Worm (Caenorhabditis elegans): Measurements from ENCODE around the gene nhr-111.

Gene nhr-111

DNA sequence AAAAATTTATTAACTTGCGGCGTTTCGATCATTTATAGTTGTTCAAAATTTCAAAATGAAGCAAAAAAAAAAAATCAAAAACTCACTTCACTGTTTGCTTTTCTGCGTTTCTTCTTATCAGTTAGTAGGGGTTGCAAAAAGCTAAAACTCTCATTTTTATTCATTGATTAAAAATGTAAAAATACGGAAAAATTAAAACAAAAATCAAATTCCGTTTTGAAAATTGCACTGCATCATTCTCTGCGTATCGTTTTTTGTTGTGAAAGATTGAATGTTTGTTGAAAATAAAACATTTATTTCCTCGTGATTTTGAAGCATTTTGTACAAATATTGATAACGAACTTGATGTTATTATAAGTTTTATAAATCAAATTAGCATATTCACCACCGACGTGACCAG, 4.5 kb upstream of the nhr-111 start:
- TF ChIP-seq elt-1 (tag; optimal IDR thresholded peaks at IDR 0.05; ENCODE audit: borderline replicate concordance, insufficient read depth) (no peak), ztf-11 (tag; optimal IDR thresholded peaks at IDR 0.05) (no peak), ham-2 (GFP tag; optimal IDR thresholded peaks at IDR 0.05) (no peak), nhr-237 (tag; optimal IDR thresholded peaks at IDR 0.05) (no peak), mep-1 (tag; optimal IDR thresholded peaks at IDR 0.05) (no peak), nhr-12 (tag; optimal IDR thresholded peaks at IDR 0.05) (no peak), blmp-1 (tag; optimal IDR thresholded peaks at IDR 0.05) (no peak), unc-120 (tag; optimal IDR thresholded peaks at IDR 0.05; ENCODE audit: poor library complexity, severe bottlenecking) (no peak), drap-1 (GFP tag; optimal IDR thresholded peaks at IDR 0.05) (no peak), nhr-2 (tag; optimal IDR thresholded peaks at IDR 0.05) (no peak), ceh-83 (GFP tag; optimal IDR thresholded peaks at IDR 0.05) (no peak), unc-39 (tag; optimal IDR thresholded peaks at IDR 0.05) (no peak), M03D4.4 (tag; optimal IDR thresholded peaks at IDR 0.05) (no peak), snpc-4 (tag; optimal IDR thresholded peaks at IDR 0.05) (no peak), bed-3 (GFP tag; optimal IDR thresholded peaks at IDR 0.05) (no peak), lin-13 (tag; optimal IDR thresholded peaks at IDR 0.05) (no peak), flh-1 (GFP tag; optimal IDR thresholded peaks at IDR 0.05) (no peak)

DNA sequence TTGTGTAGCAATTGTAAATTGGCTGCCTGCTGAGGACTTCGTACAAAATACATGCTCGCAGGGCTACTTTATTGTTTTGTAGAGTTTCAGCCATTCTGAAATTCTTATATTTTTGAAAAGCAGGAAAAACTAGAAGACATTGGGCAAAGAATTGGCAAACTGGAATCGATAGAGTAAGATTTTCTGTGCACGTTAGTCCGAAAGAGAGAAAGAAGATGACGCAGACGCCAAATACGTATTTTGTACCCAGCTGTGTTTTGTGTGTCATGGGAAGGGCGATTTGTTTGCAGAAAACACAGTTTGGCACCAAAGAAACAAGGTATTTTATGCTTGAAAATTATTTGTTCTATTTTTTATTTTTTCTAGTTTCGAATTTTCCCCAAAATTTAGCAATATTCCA, 2.8 kb upstream of the nhr-111 start, which contains the start of gene fbxa-143:
Gene fbxa-143 (minus strand): TSS at position 101 of the 400 bp plus-strand sequence.
- TF ChIP-seq ztf-11 (tag; optimal IDR thresholded peaks at IDR 0.05) = no peak
- no peak for TF ChIP-seq lsy-2 (tag; optimal IDR thresholded peaks at IDR 0.05)
- no peak for TF ChIP-seq M03D4.4 (tag; optimal IDR thresholded peaks at IDR 0.05)
- no peak for TF ChIP-seq tbx-8 (GFP tag; optimal IDR thresholded peaks at IDR 0.05)
- no peak for TF ChIP-seq drap-1 (GFP tag; optimal IDR thresholded peaks at IDR 0.05)

DNA sequence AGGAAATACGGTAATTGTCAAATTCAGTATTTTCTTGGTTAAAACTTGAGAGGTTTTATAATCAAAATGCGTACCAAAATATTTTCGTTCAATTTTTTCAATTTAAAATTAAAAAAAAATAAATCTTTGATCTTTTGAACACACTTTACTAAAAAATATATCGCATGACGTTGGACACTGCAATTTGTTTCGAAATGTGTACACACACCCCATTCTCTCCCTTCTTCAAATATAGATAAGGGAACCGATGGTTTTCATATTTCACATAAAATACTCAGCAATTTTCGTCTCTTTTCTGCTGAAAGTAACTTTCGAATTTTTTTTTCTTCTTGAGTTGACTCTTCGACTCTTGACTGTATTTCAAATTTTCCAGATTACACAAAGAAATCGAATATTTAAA, 3.2 kb downstream of the nhr-111 start:
- TF ChIP-seq ceh-83 (GFP tag; optimal IDR thresholded peaks at IDR 0.05) (no peak), tbx-8 (GFP tag; optimal IDR thresholded peaks at IDR 0.05) (no peak), ceh-39 (tag; optimal IDR thresholded peaks at IDR 0.05) (no peak), nhr-237 (tag; optimal IDR thresholded peaks at IDR 0.05) (no peak), hlh-1 (tag; optimal IDR thresholded peaks at IDR 0.05) (no peak), nhr-12 (tag; optimal IDR thresholded peaks at IDR 0.05) (no peak), ham-2 (GFP tag; optimal IDR thresholded peaks at IDR 0.05) (no peak), unc-120 (tag; optimal IDR thresholded peaks at IDR 0.05; ENCODE audit: poor library complexity, severe bottlenecking) (no peak), elt-3 (tag; optimal IDR thresholded peaks at IDR 0.05) (no peak), sem-2 (GFP tag; optimal IDR thresholded peaks at IDR 0.05) (no peak), elt-1 (tag; optimal IDR thresholded peaks at IDR 0.05; ENCODE audit: borderline replicate concordance, insufficient read depth) (no peak), unc-62 (GFP tag; optimal IDR thresholded peaks at IDR 0.05) (no peak), nhr-76 (tag; optimal IDR thresholded peaks at IDR 0.05) (no peak), ces-1 (GFP tag; optimal IDR thresholded peaks at IDR 0.05) (no peak), blmp-1 (tag; optimal IDR thresholded peaks at IDR 0.05) (no peak), snpc-4 (tag; optimal IDR thresholded peaks at IDR 0.05) (no peak), ztf-11 (tag; optimal IDR thresholded peaks at IDR 0.05) (no peak)

DNA sequence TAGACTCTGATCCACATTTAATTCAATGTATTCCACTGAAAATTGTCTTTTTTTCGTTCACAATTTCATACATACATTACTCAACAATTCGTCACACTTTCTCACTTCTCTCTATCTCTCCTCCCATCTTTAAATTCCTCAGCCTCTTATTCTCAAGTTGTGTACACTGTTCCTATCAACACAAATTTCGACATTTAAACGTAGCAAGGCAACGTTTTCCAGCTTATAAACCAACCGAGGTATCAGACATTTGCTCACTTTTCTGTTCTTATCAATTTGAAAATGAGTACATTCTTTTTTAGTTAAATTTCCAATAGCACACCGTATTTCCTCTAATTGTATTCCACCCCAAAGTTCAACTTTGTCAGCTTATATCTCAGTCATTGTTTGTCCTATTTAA, 3.7 kb downstream of the nhr-111 start, which contains the start of gene skr-3:
Gene skr-3 (plus strand): TSS at position 163 of the 400 bp plus-strand sequence.
- no peak for TF ChIP-seq lin-13 (tag; optimal IDR thresholded peaks at IDR 0.05)
- no peak for TF ChIP-seq lin-32 (GFP tag; optimal IDR thresholded peaks at IDR 0.05)

DNA sequence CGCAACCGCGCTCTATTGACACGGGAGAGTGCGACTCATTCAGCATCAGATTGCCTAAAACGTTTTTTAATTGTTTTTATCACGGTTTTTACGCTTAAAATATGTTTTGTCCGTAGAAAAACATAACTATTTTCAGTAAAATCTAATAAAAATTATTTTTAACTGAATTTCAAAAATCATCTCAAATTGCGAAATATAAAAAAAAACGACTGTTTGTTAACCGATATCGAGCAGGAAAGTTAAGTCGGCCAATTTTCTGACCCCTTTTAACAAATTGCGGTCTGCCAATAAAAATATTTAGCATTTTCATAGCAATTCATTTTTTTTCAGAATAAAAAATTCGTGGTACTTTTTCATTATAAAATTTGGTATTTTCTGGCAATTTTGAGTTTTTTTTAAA, 4.1 kb downstream of the nhr-111 start:
- TF ChIP-seq unc-120 (tag; optimal IDR thresholded peaks at IDR 0.05; ENCODE audit: poor library complexity, severe bottlenecking) (no peak), sem-2 (GFP tag; optimal IDR thresholded peaks at IDR 0.05) (no peak), M03D4.4 (tag; optimal IDR thresholded peaks at IDR 0.05) (no peak), lin-13 (tag; optimal IDR thresholded peaks at IDR 0.05) (no peak), unc-39 (tag; optimal IDR thresholded peaks at IDR 0.05) (no peak), ceh-43 (GFP tag; optimal IDR thresholded peaks at IDR 0.05) (no peak), nhr-76 (tag; optimal IDR thresholded peaks at IDR 0.05) (no peak), pha-4 (tag; optimal IDR thresholded peaks at IDR 0.05) (no peak), mab-5 (tag; optimal IDR thresholded peaks at IDR 0.05) (no peak), nhr-237 (tag; optimal IDR thresholded peaks at IDR 0.05) (no peak), ceh-39 (tag; optimal IDR thresholded peaks at IDR 0.05) (no peak), sptf-1 (tag; optimal IDR thresholded peaks at IDR 0.05) (no peak)
